Worm (Caenorhabditis elegans): ENCODE results near the gene btf-1.

Gene btf-1

DNA sequence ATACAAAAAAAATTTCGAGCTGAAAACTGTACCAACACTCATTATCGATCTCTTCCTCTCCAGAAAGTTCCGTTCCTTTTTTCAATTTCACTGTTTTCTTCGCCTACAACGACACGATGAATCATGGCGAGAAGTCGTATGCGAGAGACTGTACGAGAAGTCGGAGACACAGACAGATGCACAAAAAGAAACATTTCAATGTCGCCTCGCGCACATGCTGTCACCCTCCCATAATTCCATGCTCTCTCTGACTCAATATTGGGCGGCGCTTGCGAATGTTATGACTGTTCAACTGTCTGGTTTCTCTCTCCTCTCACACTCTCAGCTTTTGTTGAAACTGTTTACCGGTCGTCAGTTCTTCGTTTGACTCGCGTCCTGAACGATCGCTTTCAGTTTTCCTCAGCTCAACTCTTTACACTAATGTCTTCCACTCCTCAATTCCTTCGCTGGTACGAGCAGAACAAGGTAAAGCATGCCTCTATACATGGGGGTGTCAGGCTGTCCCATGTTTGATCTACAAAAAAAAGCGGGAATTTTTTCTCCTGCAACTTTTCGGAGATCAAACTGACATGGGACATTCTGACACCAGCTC, 3.2 kb upstream of the btf-1 start (continued):
- TF ChIP-seq ama-1 (optimal IDR thresholded peaks at IDR 0.05): no peak
- no peak for TF ChIP-seq ZK337.2 (GFP tag; IDR thresholded peaks at IDR 0.05)
- no peak for TF ChIP-seq duxl-1 (tag; optimal IDR thresholded peaks at IDR 0.05; ENCODE audit: poor library complexity)
- no peak for TF ChIP-seq madf-9 (GFP tag; conservative IDR thresholded peaks at IDR 0.05)
- TF ChIP-seq F49E8.2 (tag; optimal IDR thresholded peaks at IDR 0.05; ENCODE audit: borderline replicate concordance): no peak
- TF ChIP-seq ceh-62 (tag; optimal IDR thresholded peaks at IDR 0.05): no peak
- no peak for TF ChIP-seq Y105C5A.15 (GFP tag; IDR thresholded peaks at IDR 0.05)
- no peak for TF ChIP-seq mdt-29 (GFP tag; IDR thresholded peaks at IDR 0.05)
- TF ChIP-seq dpl-1 (GFP tag; optimal IDR thresholded peaks at IDR 0.05): no peak
- no peak for TF ChIP-seq F10B5.3 (tag; optimal IDR thresholded peaks at IDR 0.05)
- TF ChIP-seq snpc-4 (tag; optimal IDR thresholded peaks at IDR 0.05): no peak
- no peak for TF ChIP-seq zag-1 (tag; optimal IDR thresholded peaks at IDR 0.05)
- TF ChIP-seq aly-2 (tag; optimal IDR thresholded peaks at IDR 0.05): no peak
- TF ChIP-seq egl-27 (tag; optimal IDR thresholded peaks at IDR 0.05): no peak
- no peak for TF ChIP-seq gei-8 (GFP tag; optimal IDR thresholded peaks at IDR 0.05)
- no peak for TF ChIP-seq nhr-42 (GFP tag; IDR thresholded peaks at IDR 0.05)
- peak in 1 of 2 experiments; percentile 86 for TF ChIP-seq unc-62 (GFP tag; optimal IDR thresholded peaks at IDR 0.05 in 1 of 2)
- TF ChIP-seq unc-62 (tag; optimal IDR thresholded peaks at IDR 0.05): no peak

DNA sequence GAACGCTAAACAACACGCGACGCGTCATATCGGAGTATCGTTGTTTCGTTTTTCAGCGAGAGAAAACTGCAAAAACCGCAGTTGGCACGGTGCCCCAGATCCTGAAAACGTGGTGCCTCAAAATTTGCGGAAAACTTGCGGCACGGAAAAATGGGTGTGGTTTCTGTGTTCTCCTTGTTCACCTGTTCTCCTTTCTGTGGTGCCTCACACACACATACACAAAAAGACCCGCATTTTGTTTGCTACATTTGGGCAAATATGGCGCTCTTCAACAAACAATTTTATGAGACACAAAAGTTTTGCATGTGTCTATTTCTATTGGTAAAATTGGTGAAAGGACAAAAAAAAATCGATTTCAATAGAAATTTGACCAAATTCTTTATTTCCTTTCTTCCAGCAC, 1.1 kb upstream of the btf-1 start:
- TF ChIP-seq aha-1 (tag) (peak; percentile 46), tag-97 (GFP tag; IDR thresholded peaks at IDR 0.05) (no peak), set-16 (GFP tag; IDR thresholded peaks at IDR 0.05) (no peak), lsy-2 (tag; optimal IDR thresholded peaks at IDR 0.05) (peak in 1 of 2 experiments; percentile 5), zip-11 (GFP tag; IDR thresholded peaks at IDR 0.05) (no peak), nhr-11 (tag; optimal IDR thresholded peaks at IDR 0.05) (no peak), ceh-82 (tag; optimal IDR thresholded peaks at IDR 0.05) (no peak), mes-2 (tag; optimal IDR thresholded peaks at IDR 0.05; ENCODE audit: poor library complexity, severe bottlenecking) (peak; percentile 44), mep-1 (tag; optimal IDR thresholded peaks at IDR 0.05) (peak; percentile 14), Y48G9A.11 (GFP tag; IDR thresholded peaks at IDR 0.05) (peak; percentile 31; the same call in 1 of the 2 replicates), spr-1 (tag; optimal IDR thresholded peaks at IDR 0.05) (no peak), ces-1 (GFP tag; optimal IDR thresholded peaks at IDR 0.05) (no peak), dpl-1 (GFP tag; optimal IDR thresholded peaks at IDR 0.05) (no peak), T20F7.1 (GFP tag; optimal IDR thresholded peaks at IDR 0.05) (peak; percentile 53), nhr-237 (tag; optimal IDR thresholded peaks at IDR 0.05) (no peak), lin-15B (tag; optimal IDR thresholded peaks at IDR 0.05) (no peak), dmd-8 (GFP tag; IDR thresholded peaks at IDR 0.05) (no peak), dve-1 (tag; optimal IDR thresholded peaks at IDR 0.05; ENCODE audit: insufficient read depth) (peak; percentile 25), unc-62 (GFP tag; optimal IDR thresholded peaks at IDR 0.05 in 1 of 2) (peak in 1 of 2 experiments; percentile 61), unc-62 (tag; optimal IDR thresholded peaks at IDR 0.05) (no peak), F10B5.3 (tag; optimal IDR thresholded peaks at IDR 0.05) (no peak), egl-27 (tag; optimal IDR thresholded peaks at IDR 0.05) (no peak), ceh-32 (tag; optimal IDR thresholded peaks at IDR 0.05; ENCODE audit: poor library complexity) (no peak), jun-1 (tag; optimal IDR thresholded peaks at IDR 0.05) (no peak), spr-3 (GFP tag; optimal IDR thresholded peaks at IDR 0.05) (no peak), nhr-28 (tag; optimal IDR thresholded peaks at IDR 0.05) (no peak), T26A8.4 (GFP tag; IDR thresholded peaks at IDR 0.05) (no peak), lin-38 (GFP tag; IDR thresholded peaks at IDR 0.05) (0 out of 2 replicates have a peak, but pooled peaks have one; percentile 19), ctbp-1 (GFP tag; IDR thresholded peaks at IDR 0.05) (no peak), hif-1 (tag; optimal IDR thresholded peaks at IDR 0.05) (no peak), dmd-9 (GFP tag; IDR thresholded peaks at IDR 0.05) (no peak), madf-9 (GFP tag; conservative IDR thresholded peaks at IDR 0.05) (no peak)

Measured in whole organism, L4 larva.